Fruit fly (Drosophila melanogaster) whole organism, prepupa: ENCODE data around the gene CG32075.

Experiments used
- Blimp-1 ChIP-seq: fragments of 200-800 bp; sonication (Bioruptor generic); optimal IDR thresholded peaks from 3 replicates; lab custom pipeline; 2017; ENCODE audit warnings: missing biosample characterization, missing genetic modification characterization, mild to moderate bottlenecking, moderate library complexity, missing genetic modification reagents
- CG10669 ChIP-seq: fragments of 200-800 bp; sonication (Bioruptor generic); optimal IDR thresholded peaks from 3 replicates; lab custom pipeline; 2018; ENCODE audit warnings: missing biosample characterization, mild to moderate bottlenecking, missing genetic modification characterization, moderate library complexity
- CG11294 ChIP-seq: fragments of 200-800 bp; sonication (Bioruptor generic); IDR thresholded peaks from 2 replicates; pipeline ENCODE4 v1.3.6; 2022; ENCODE audit warnings: missing biosample characterization, missing genetic modification characterization
- CG11902 ChIP-seq: fragments of 200-800 bp; sonication (Bioruptor generic); optimal IDR thresholded peaks from 3 replicates; lab custom pipeline; 2016; ENCODE audit warnings: missing biosample characterization, missing genetic modification characterization
- CG15336 ChIP-seq: fragments of 200-800 bp; sonication (Bioruptor generic); IDR thresholded peaks from 2 replicates; pipeline ENCODE4 v1.3.6; 2022; ENCODE audit warnings: missing biosample characterization, missing genetic modification characterization
- CG1621 ChIP-seq: fragments of 200-800 bp; sonication (Bioruptor generic); optimal IDR thresholded peaks from 3 replicates; lab custom pipeline; 2018; ENCODE audit warnings: missing biosample characterization, mild to moderate bottlenecking, missing genetic modification characterization
- CG16779 ChIP-seq: fragments of 200-800 bp; sonication (Bioruptor generic); optimal IDR thresholded peaks from 3 replicates; lab custom pipeline; 2017; ENCODE audit warnings: missing biosample characterization, mild to moderate bottlenecking, missing genetic modification characterization
- CG3032 ChIP-seq: fragments of 200-800 bp; optimal IDR thresholded peaks from 2 replicates; lab custom pipeline; 2019; ENCODE audit warnings: missing biosample characterization, mild to moderate bottlenecking, missing genetic modification characterization, moderate library complexity
- CG31627 ChIP-seq: fragments of 200-800 bp; sonication (Bioruptor generic); optimal IDR thresholded peaks from 3 replicates; lab custom pipeline; 2016; ENCODE audit warnings: missing biosample characterization, missing genetic modification characterization
- CG32006 ChIP-seq: fragments of 200-800 bp; sonication (Bioruptor generic); optimal IDR thresholded peaks from 3 replicates; lab custom pipeline; 2017; ENCODE audit warnings: missing biosample characterization, mild to moderate bottlenecking, missing genetic modification characterization
- CG3919 ChIP-seq: fragments of 200-800 bp; sonication (Bioruptor generic); optimal IDR thresholded peaks from 3 replicates; lab custom pipeline; 2016; ENCODE audit warnings: missing biosample characterization, missing genetic modification characterization
- CG4318 ChIP-seq: fragments of 200-800 bp; sonication (Bioruptor generic); optimal IDR thresholded peaks from 3 replicates; lab custom pipeline; 2017; ENCODE audit warnings: missing biosample characterization, mild to moderate bottlenecking, missing genetic modification characterization
- CG6276 ChIP-seq: fragments of 200-800 bp; sonication (Bioruptor generic); optimal IDR thresholded peaks from 2 replicates; lab custom pipeline; 2017; ENCODE audit warnings: missing biosample characterization, mild to moderate bottlenecking, missing genetic modification characterization
- CG6792 ChIP-seq: fragments of 200-800 bp; sonication (Bioruptor generic); optimal IDR thresholded peaks from 3 replicates; lab custom pipeline; 2016; ENCODE audit warnings: missing biosample characterization, missing genetic modification characterization
- CG6854 ChIP-seq: fragments of 200-800 bp; sonication (Bioruptor generic); optimal IDR thresholded peaks from 2 replicates; lab custom pipeline; 2017; ENCODE audit warnings: missing biosample characterization, mild to moderate bottlenecking, missing genetic modification characterization
- CG7368 ChIP-seq: fragments of 200-800 bp; sonication (Bioruptor generic); optimal IDR thresholded peaks from 3 replicates; lab custom pipeline; 2016; ENCODE audit warnings: missing biosample characterization, missing genetic modification characterization
- CG8319 ChIP-seq: fragments of 200-800 bp; sonication (Bioruptor generic); optimal IDR thresholded peaks from 3 replicates; lab custom pipeline; 2016; ENCODE audit warnings: missing biosample characterization, missing genetic modification characterization
- Eip93F ChIP-seq: fragments of 200-800 bp; sonication (Bioruptor generic); optimal IDR thresholded peaks from 2 replicates; lab custom pipeline; 2016; ENCODE audit warnings: missing biosample characterization, mild to moderate bottlenecking, missing genetic modification characterization
- Ets21C ChIP-seq: fragments of 200-800 bp; sonication (Bioruptor generic); optimal IDR thresholded peaks from 3 replicates; lab custom pipeline; 2016; ENCODE audit warnings: missing biosample characterization, missing genetic modification characterization
- Ets96B ChIP-seq: fragments of 200-800 bp; optimal IDR thresholded peaks from 2 replicates; lab custom pipeline; 2019; ENCODE audit warnings: missing biosample characterization, mild to moderate bottlenecking, missing genetic modification characterization, moderate library complexity
- Gug ChIP-seq: fragments of 200-800 bp; sonication (Bioruptor generic); IDR thresholded peaks from 2 replicates; pipeline ENCODE4 v1.3.6; 2022; ENCODE audit warnings: missing biosample characterization, missing genetic modification characterization
- Hr38 ChIP-seq: sonication (Bioruptor generic); optimal IDR thresholded peaks from 2 replicates; lab custom pipeline; 2016; ENCODE audit warnings: missing biosample characterization, missing genetic modification characterization
- Hr4 ChIP-seq: fragments of 200-800 bp; sonication (Bioruptor generic); optimal IDR thresholded peaks from 3 replicates; lab custom pipeline; 2016; ENCODE audit warnings: missing biosample characterization, missing genetic modification characterization
- Met ChIP-seq: fragments of 200-800 bp; sonication (Bioruptor generic); optimal IDR thresholded peaks from 3 replicates; lab custom pipeline; 2016; ENCODE audit warnings: missing biosample characterization, missing genetic modification characterization
- Sox14 ChIP-seq: fragments of 200-800 bp; sonication (Bioruptor generic); optimal IDR thresholded peaks from 3 replicates; lab custom pipeline; 2016; ENCODE audit warnings: missing biosample characterization, missing genetic modification characterization
- Sox15 ChIP-seq: fragments of 200-800 bp; sonication (Bioruptor generic); optimal IDR thresholded peaks from 3 replicates; lab custom pipeline; 2016; ENCODE audit warnings: missing biosample characterization, missing genetic modification characterization
- achi ChIP-seq: fragments of 200-800 bp; sonication (Bioruptor generic); optimal IDR thresholded peaks from 3 replicates; lab custom pipeline; 2016; ENCODE audit warnings: missing biosample characterization, missing genetic modification characterization
- cyc ChIP-seq: fragments of 200-800 bp; sonication (Bioruptor generic); optimal IDR thresholded peaks from 3 replicates; lab custom pipeline; 2016; ENCODE audit warnings: missing biosample characterization, missing genetic modification characterization
- fd85E ChIP-seq: fragments of 200-800 bp; sonication (Bioruptor generic); optimal IDR thresholded peaks from 3 replicates; lab custom pipeline; 2016; ENCODE audit warnings: missing biosample characterization, missing genetic modification characterization
- fkh ChIP-seq: fragments of 200-800 bp; sonication (Bioruptor generic); optimal IDR thresholded peaks from 3 replicates; lab custom pipeline; 2017; ENCODE audit warnings: missing biosample characterization, mild to moderate bottlenecking, missing genetic modification characterization, moderate library complexity
- net ChIP-seq: fragments of 200-800 bp; sonication (Bioruptor generic); optimal IDR thresholded peaks from 3 replicates; lab custom pipeline; 2016; ENCODE audit warnings: missing biosample characterization, missing genetic modification characterization
- pdm3 ChIP-seq: fragments of 200-800 bp; sonication (Bioruptor generic); optimal IDR thresholded peaks from 3 replicates; lab custom pipeline; 2016; ENCODE audit warnings: missing biosample characterization, missing genetic modification characterization
- salr ChIP-seq, 2 experiments: fragments of 200-800 bp; sonication (Bioruptor generic); optimal IDR thresholded peaks; 3 replicates each; lab custom pipeline; 2016 to 2018; ENCODE audit warnings: missing biosample characterization in 2 of 2, missing genetic modification characterization in 2 of 2, mild to moderate bottlenecking in 1 of 2
- ss ChIP-seq, 2 experiments: fragments of 200-800 bp; sonication (Bioruptor generic); optimal IDR thresholded peaks; 2 replicates in 1 of 2; 3 replicates in 1 of 2; lab custom pipeline; 2017 to 2018; ENCODE audit warnings: mild to moderate bottlenecking in 2 of 2, missing biosample characterization in 2 of 2, missing genetic modification characterization in 2 of 2, moderate library complexity in 1 of 2

Gene CG32075

dm6 chr3L:11112427-11112826 lies 47.7 kb upstream of the CG32075 start:
- TF ChIP-seq Hr38 (GFP tag; lab: Kevin White, UChicago): no peak
- TF ChIP-seq CG7368: no peak
- TF ChIP-seq cyc (GFP tag; lab: Kevin White, UChicago): no peak
- no peak for TF ChIP-seq pdm3 (GFP tag; lab: Kevin White, UChicago)
- TF ChIP-seq CG31627 (GFP tag; lab: Kevin White, UChicago): no peak

DNA sequence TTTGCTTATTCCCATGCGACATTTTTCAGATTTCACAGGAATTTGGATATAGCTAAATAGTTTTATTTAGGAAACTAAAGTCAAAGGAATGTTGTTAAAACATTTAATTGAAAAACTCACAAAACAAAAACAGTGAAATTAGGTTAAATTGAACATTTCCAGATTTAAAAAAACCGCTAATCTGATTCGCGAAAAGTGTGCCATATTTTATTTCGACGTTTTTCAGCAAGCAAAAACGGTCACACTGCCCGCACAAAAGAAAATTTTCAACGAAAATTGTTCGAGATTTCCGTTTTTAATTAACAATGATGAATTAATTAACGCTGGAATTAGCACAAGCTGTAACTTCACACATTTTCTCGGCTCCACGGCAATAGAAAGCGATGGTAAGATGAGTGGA lies 44.7 kb upstream of the CG32075 start, which contains the start of the genes CG34012 and emei:
Gene CG34012 (minus strand): TSS at position 52 of the 400 bp plus-strand sequence.
Gene emei (plus strand): TSS at position 237 of the 400 bp plus-strand sequence.
- TF ChIP-seq Sox14 (GFP tag; lab: Kevin White, UChicago) (peak; percentile 6), pdm3 (GFP tag; lab: Kevin White, UChicago) (no peak)

dm6 chr3L:11107935-11108334 lies 43.2 kb upstream of the CG32075 start, which contains the start of gene CG12522:
Gene CG12522 (plus strand): TSS chr3L:11108235.
- no peak for TF ChIP-seq CG10669
- TF ChIP-seq salr (GFP tag; optimal IDR thresholded peaks at IDR 0.05; lab: Kevin White, UChicago): no peak
- no peak for TF ChIP-seq net (GFP tag; lab: Kevin White, UChicago)
- TF ChIP-seq CG4318: no peak
- TF ChIP-seq CG32006 (GFP tag; lab: Kevin White, UChicago): no peak
- no peak for TF ChIP-seq Hr4 (GFP tag; lab: Kevin White, UChicago)
- TF ChIP-seq CG15336: no peak
- TF ChIP-seq Blimp-1: no peak
- no peak for TF ChIP-seq CG6854
- TF ChIP-seq Sox15 (GFP tag; lab: Kevin White, UChicago): no peak

DNA sequence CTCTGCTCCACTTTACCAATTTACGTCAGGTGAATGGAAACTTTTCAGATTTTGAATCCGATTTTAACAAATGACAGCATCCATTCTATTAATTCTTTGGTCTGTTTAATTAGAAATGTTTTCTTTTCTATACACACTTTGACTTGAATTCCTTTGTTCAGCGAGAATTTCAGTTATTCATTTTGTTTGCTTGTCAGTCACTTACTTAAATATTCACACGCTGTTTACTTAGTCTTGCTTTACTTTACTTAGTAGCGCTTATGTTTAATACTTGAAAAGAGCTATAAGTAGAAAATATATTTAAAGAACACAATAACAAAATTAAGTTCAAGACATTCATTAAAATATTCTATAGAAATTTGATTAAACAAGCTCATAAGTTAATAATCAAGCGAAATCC lies 42.7 kb upstream of the CG32075 start, which contains the start of gene CG32073:
Gene CG32073 (minus strand): TSS at position 151 of the 400 bp plus-strand sequence.
- no peak for TF ChIP-seq CG11294 (GFP tag; lab: Robert Waterston, UW)
- no peak for TF ChIP-seq CG1621 (tag; lab: Kevin White, UChicago)
- TF ChIP-seq CG10669: no peak
- TF ChIP-seq Ets21C (GFP tag; lab: Kevin White, UChicago): no peak
- no peak for TF ChIP-seq CG4318
- no peak for TF ChIP-seq CG6792 (GFP tag; lab: Kevin White, UChicago)
- TF ChIP-seq CG16779 (tag; lab: Kevin White, UChicago): no peak
- no peak for TF ChIP-seq CG6276
- no peak for TF ChIP-seq salr (GFP tag; optimal IDR thresholded peaks at IDR 0.05; lab: Kevin White, UChicago)
- no peak for TF ChIP-seq fkh (GFP tag; lab: Kevin White, UChicago)
- TF ChIP-seq achi (GFP tag; lab: Kevin White, UChicago): no peak
- TF ChIP-seq Met: no peak
- no peak for TF ChIP-seq CG3919 (GFP tag; lab: Kevin White, UChicago)
- TF ChIP-seq ss (GFP tag; optimal IDR thresholded peaks at IDR 0.05; lab: Kevin White, UChicago): no peak
- no peak for TF ChIP-seq CG11902 (GFP tag; lab: Kevin White, UChicago)
- no peak for TF ChIP-seq Ets96B

DNA sequence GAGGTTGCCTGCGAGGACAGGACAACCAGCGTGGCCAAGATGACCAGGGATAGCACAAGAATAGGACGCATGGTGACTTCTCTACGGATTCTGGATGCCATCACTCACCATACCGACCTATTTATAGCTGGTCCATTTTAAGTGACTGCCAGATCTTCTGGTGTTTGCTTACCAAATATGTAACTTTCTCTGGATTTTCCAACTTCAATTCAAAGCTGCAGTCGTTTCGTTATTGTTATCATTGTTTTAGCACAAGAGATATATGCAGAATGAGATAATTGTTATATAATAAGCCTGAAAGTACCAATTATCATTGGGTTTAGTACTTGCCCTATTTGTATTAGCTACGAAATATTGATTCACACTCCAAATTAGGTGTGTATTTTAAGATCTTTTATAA lies 39.0 kb upstream of the CG32075 start, which contains the start of gene CG32071:
Gene CG32071 (minus strand): TSS at position 101 of the 400 bp plus-strand sequence.
- TF ChIP-seq Ets96B (no peak), salr (GFP tag; optimal IDR thresholded peaks at IDR 0.05; lab: Kevin White, UChicago) (no peak), Gug (no peak), CG1621 (tag; lab: Kevin White, UChicago) (no peak), Eip93F (GFP tag; lab: Kevin White, UChicago) (no peak), CG6854 (no peak), fd85E (GFP tag; lab: Kevin White, UChicago) (no peak), CG11902 (GFP tag; lab: Kevin White, UChicago) (no peak), CG8319 (no peak), CG3032 (tag; lab: Kevin White, UChicago) (no peak), Sox15 (GFP tag; lab: Kevin White, UChicago) (no peak)
